Fruit fly (Drosophila melanogaster) whole organism, embryonic: ENCODE results near the gene CG18586.

ENCODE experiments used
- Blimp-1 ChIP-seq: fragments of 200-800 bp; sonication (Bioruptor generic); optimal IDR thresholded peaks from 3 replicates; lab custom pipeline; 2018; ENCODE audit warnings: missing biosample characterization, missing genetic modification characterization, mild to moderate bottlenecking, moderate library complexity, missing genetic modification reagents
- CG10267 ChIP-seq: fragments of 200-800 bp; sonication (Bioruptor generic); optimal IDR thresholded peaks from 2 replicates; lab custom pipeline; 2018; ENCODE audit warnings: missing biosample characterization, mild to moderate bottlenecking, missing genetic modification characterization, moderate library complexity
- CG10565 ChIP-seq: fragments of 200-800 bp; sonication (Bioruptor generic); optimal IDR thresholded peaks from 3 replicates; lab custom pipeline; 2016; ENCODE audit warnings: missing biosample characterization, mild to moderate bottlenecking, missing genetic modification characterization
- CG12769 ChIP-seq: fragments of 200-800 bp; sonication (Bioruptor generic); optimal IDR thresholded peaks from 2 replicates; lab custom pipeline; 2019; ENCODE audit warnings: missing biosample characterization, mild to moderate bottlenecking, missing genetic modification characterization, moderate library complexity
- CG12942 ChIP-seq: fragments of 200-800 bp; sonication (Bioruptor generic); optimal IDR thresholded peaks from 3 replicates; lab custom pipeline; 2016; ENCODE audit warnings: missing biosample characterization, missing genetic modification characterization
- CG13296 ChIP-seq: fragments of 200-800 bp; sonication (Bioruptor generic); optimal IDR thresholded peaks from 3 replicates; lab custom pipeline; 2018; ENCODE audit warnings: missing biosample characterization, mild to moderate bottlenecking, missing genetic modification characterization
- CG17361 ChIP-seq: fragments of 200-800 bp; sonication (Bioruptor generic); IDR thresholded peaks from 3 replicates; pipeline ENCODE4 v1.3.6; 2022; ENCODE audit warnings: missing biosample characterization, missing genetic modification characterization
- CG17802 ChIP-seq: fragments of 200-800 bp; sonication (Bioruptor generic); optimal IDR thresholded peaks from 2 replicates; lab custom pipeline; 2018; ENCODE audit warnings: missing biosample characterization, mild to moderate bottlenecking, missing genetic modification characterization, moderate library complexity
- CG18011 ChIP-seq: fragments of 200-800 bp; sonication (Bioruptor generic); optimal IDR thresholded peaks from 2 replicates; lab custom pipeline; 2017; ENCODE audit warnings: missing biosample characterization, missing genetic modification characterization, mild to moderate bottlenecking, moderate library complexity, missing genotype
- CG1832 ChIP-seq: fragments of 200-800 bp; sonication (Bioruptor generic); optimal IDR thresholded peaks from 2 replicates; lab custom pipeline; 2017; ENCODE audit warnings: missing biosample characterization, mild to moderate bottlenecking, missing genetic modification characterization, inconsistent platforms
- CG2202 ChIP-seq: fragments of 200-800 bp; sonication (Bioruptor generic); optimal IDR thresholded peaks from 2 replicates; lab custom pipeline; 2018; ENCODE audit warnings: missing biosample characterization, mild to moderate bottlenecking, missing genetic modification characterization
- CG2678 ChIP-seq: fragments of 200-800 bp; sonication (Bioruptor generic); optimal IDR thresholded peaks from 3 replicates; lab custom pipeline; 2019; ENCODE audit warnings: missing biosample characterization, mild to moderate bottlenecking, missing genetic modification characterization, moderate library complexity
- CG31365 ChIP-seq: fragments of 200-800 bp; sonication (Bioruptor generic); optimal IDR thresholded peaks from 2 replicates; lab custom pipeline; 2018; ENCODE audit warnings: missing biosample characterization, mild to moderate bottlenecking, missing genetic modification characterization
- CG32772 ChIP-seq: fragments of 200-800 bp; sonication (Bioruptor generic); IDR thresholded peaks from 2 replicates; pipeline ENCODE4 v1.3.6; 2022; ENCODE audit warnings: missing biosample characterization, missing genetic modification characterization
- CG3281 ChIP-seq: fragments of 200-800 bp; sonication (Bioruptor generic); optimal IDR thresholded peaks from 3 replicates; lab custom pipeline; 2017; ENCODE audit warnings: missing biosample characterization, mild to moderate bottlenecking, missing genetic modification characterization
- CG34422 ChIP-seq: fragments of 200-800 bp; sonication (Bioruptor generic); IDR thresholded peaks from 3 replicates; pipeline ENCODE4 v1.3.6; 2022; ENCODE audit warnings: missing biosample characterization, missing genetic modification characterization
- CG3995 ChIP-seq: fragments of 200-800 bp; sonication (Bioruptor generic); optimal IDR thresholded peaks from 3 replicates; lab custom pipeline; 2016; ENCODE audit warnings: missing biosample characterization, missing genetic modification characterization
- CG6175 ChIP-seq: fragments of 200-800 bp; sonication (Bioruptor generic); IDR thresholded peaks from 3 replicates; pipeline ENCODE4 v1.3.6; 2022; ENCODE audit warnings: missing biosample characterization, missing genetic modification characterization
- CG8290 ChIP-seq, 3 experiments: fragments of 200-800 bp; sonication (Bioruptor generic); optimal IDR thresholded peaks; 2 replicates each; lab custom pipeline; 2016 to 2019; ENCODE audit warnings: missing biosample characterization in 3 of 3, missing genetic modification characterization in 3 of 3, mild to moderate bottlenecking in 2 of 3, moderate library complexity in 1 of 3
- CG9932 ChIP-seq: fragments of 200-800 bp; sonication (Bioruptor generic); IDR thresholded peaks from 2 replicates; pipeline ENCODE4 v1.3.6; 2022; ENCODE audit warnings: missing biosample characterization, missing genetic modification characterization
- CHES-1-like ChIP-seq: fragments of 200-800 bp; sonication (Bioruptor generic); optimal IDR thresholded peaks from 2 replicates; lab custom pipeline; 2016; ENCODE audit warnings: missing biosample characterization, missing genetic modification characterization
- CTCF ChIP-seq: fragments of 200-800 bp; sonication (Bioruptor generic); optimal IDR thresholded peaks from 2 replicates; lab custom pipeline; 2017; ENCODE audit warnings: missing biosample characterization, mild to moderate bottlenecking, missing genetic modification characterization, moderate library complexity
- CrebB ChIP-seq: fragments of 200-800 bp; sonication (Bioruptor generic); optimal IDR thresholded peaks from 3 replicates; lab custom pipeline; 2018; ENCODE audit warnings: missing biosample characterization, mild to moderate bottlenecking, missing genetic modification characterization
- Dll ChIP-seq: fragments of 200-800 bp; sonication (Bioruptor generic); IDR thresholded peaks from 4 replicates; pipeline ENCODE4 v1.3.6; 2022; ENCODE audit warnings: missing biosample characterization, missing genetic modification characterization; ENCODE audit not compliant: partially characterized antibody
- ERR ChIP-seq: fragments of 200-800 bp; sonication (Bioruptor generic); optimal IDR thresholded peaks from 2 replicates; lab custom pipeline; 2016; ENCODE audit warnings: missing biosample characterization, missing genetic modification characterization
- HmgZ ChIP-seq: fragments of 200-800 bp; sonication (Bioruptor generic); optimal IDR thresholded peaks from 2 replicates; lab custom pipeline; 2018; ENCODE audit warnings: missing biosample characterization, mild to moderate bottlenecking, missing genetic modification characterization
- Hr3 ChIP-seq: fragments of 200-800 bp; sonication (Bioruptor generic); optimal IDR thresholded peaks from 3 replicates; lab custom pipeline; 2016; ENCODE audit warnings: missing biosample characterization, missing genetic modification characterization
- Jarid2 ChIP-seq: fragments of 200-800 bp; sonication (Bioruptor generic); optimal IDR thresholded peaks from 3 replicates; lab custom pipeline; 2017; ENCODE audit warnings: mild to moderate bottlenecking, missing biosample characterization, missing genetic modification reagents, missing genetic modification characterization
- Oli ChIP-seq: fragments of 200-800 bp; sonication (Bioruptor generic); optimal IDR thresholded peaks from 2 replicates; lab custom pipeline; 2018; ENCODE audit warnings: missing biosample characterization, mild to moderate bottlenecking, missing genetic modification characterization, moderate library complexity
- Ptx1 ChIP-seq: fragments of 200-800 bp; sonication (Bioruptor generic); IDR thresholded peaks from 2 replicates; pipeline ENCODE4 v1.3.6; 2022; ENCODE audit warnings: missing biosample characterization, missing genetic modification characterization
- Ravus ChIP-seq: fragments of 200-800 bp; sonication (Bioruptor generic); IDR thresholded peaks from 2 replicates; pipeline ENCODE4 v1.3.6; 2022; ENCODE audit warnings: missing biosample characterization, missing genetic modification characterization
- Stat92E ChIP-seq, 3 experiments: fragments of >200 bp in 2 of 3; fragments of 200-800 bp in 1 of 3; sonication (Bioruptor generic) in 1 of 3; optimal IDR thresholded peaks; 2 replicates each; lab custom pipeline; 2017 to 2019; ENCODE audit warnings: missing biosample characterization in 3 of 3, missing genetic modification characterization in 3 of 3, mild to moderate bottlenecking in 1 of 3, moderate library complexity in 1 of 3
- ci ChIP-seq: fragments of 200-800 bp; sonication (Bioruptor generic); IDR thresholded peaks from 3 replicates; pipeline ENCODE4 v1.3.6; 2022; ENCODE audit warnings: missing biosample characterization, missing genetic modification characterization
- crol ChIP-seq: fragments of 200-800 bp; sonication (Bioruptor generic); IDR thresholded peaks from 2 replicates; pipeline ENCODE4 v1.3.6; 2022; ENCODE audit warnings: missing biosample characterization, missing genetic modification characterization
- dm ChIP-seq: fragments of 200-800 bp; sonication (Bioruptor generic); optimal IDR thresholded peaks from 3 replicates; lab custom pipeline; 2016; ENCODE audit warnings: missing biosample characterization, missing genetic modification characterization
- esg ChIP-seq: fragments of 200-800 bp; sonication (Bioruptor generic); conservative IDR thresholded peaks from 2 replicates; pipeline ENCODE4 v1.3.6; 2022; ENCODE audit warnings: missing biosample characterization, missing genetic modification characterization
- ftz-f1 ChIP-seq: fragments of 200-800 bp; sonication (Bioruptor generic); optimal IDR thresholded peaks from 2 replicates; lab custom pipeline; 2016; ENCODE audit warnings: missing biosample characterization, missing genetic modification characterization
- gcm ChIP-seq: fragments of 200-800 bp; sonication (Bioruptor generic); optimal IDR thresholded peaks from 2 replicates; lab custom pipeline; 2019; ENCODE audit warnings: missing biosample characterization, mild to moderate bottlenecking, missing genetic modification characterization, moderate library complexity
- gem ChIP-seq: fragments of 200-800 bp; sonication (Bioruptor generic); optimal IDR thresholded peaks from 2 replicates; lab custom pipeline; 2019; ENCODE audit warnings: missing biosample characterization, mild to moderate bottlenecking, missing genetic modification characterization, moderate library complexity
- gro ChIP-seq: fragments of 200-800 bp; sonication (Bioruptor generic); optimal IDR thresholded peaks from 2 replicates; lab custom pipeline; 2016; ENCODE audit warnings: missing biosample characterization, missing genetic modification characterization
- insv ChIP-seq, 2 experiments: fragments of 200-800 bp; sonication (Bioruptor generic); optimal IDR thresholded peaks; 3 replicates each; lab custom pipeline; 2016 to 2018; ENCODE audit warnings: missing biosample characterization in 2 of 2, missing genetic modification characterization in 2 of 2
- mam ChIP-seq: fragments of 200-800 bp; sonication (Bioruptor generic); optimal IDR thresholded peaks from 3 replicates; lab custom pipeline; 2016; ENCODE audit warnings: missing biosample characterization, missing genetic modification characterization
- mirr ChIP-seq: fragments of 200-800 bp; sonication (Bioruptor generic); optimal IDR thresholded peaks from 3 replicates; lab custom pipeline; 2018; ENCODE audit warnings: missing biosample characterization, mild to moderate bottlenecking, missing genetic modification characterization
- ranshi ChIP-seq: fragments of 200-800 bp; sonication (Bioruptor generic); IDR thresholded peaks from 2 replicates; pipeline ENCODE4 v1.3.6; 2022; ENCODE audit warnings: missing biosample characterization, missing genetic modification characterization
- rib ChIP-seq: fragments of 200-800 bp; sonication (Bioruptor generic); IDR thresholded peaks from 2 replicates; pipeline ENCODE4 v1.3.6; 2022; ENCODE audit warnings: missing biosample characterization, missing genetic modification characterization
- sd ChIP-seq: fragments of 200-800 bp; sonication (Bioruptor generic); optimal IDR thresholded peaks from 3 replicates; lab custom pipeline; 2018; ENCODE audit warnings: missing biosample characterization, mild to moderate bottlenecking, missing genetic modification characterization, moderate library complexity
- slbo ChIP-seq: fragments of 200-800 bp; sonication (Bioruptor generic); IDR thresholded peaks from 2 replicates; pipeline ENCODE4 v1.3.6; 2022; ENCODE audit warnings: missing biosample characterization, missing genetic modification characterization
- sug ChIP-seq: fragments of 200-800 bp; optimal IDR thresholded peaks from 2 replicates; lab custom pipeline; 2019; ENCODE audit warnings: missing biosample characterization, mild to moderate bottlenecking, missing genetic modification characterization, moderate library complexity
- vvl ChIP-seq: fragments of 200-800 bp; sonication (Bioruptor generic); IDR thresholded peaks from 2 replicates; pipeline ENCODE4 v1.3.6; 2022; ENCODE audit warnings: missing biosample characterization, missing genetic modification characterization
- wor ChIP-seq: fragments of 200-800 bp; sonication (Bioruptor generic); IDR thresholded peaks from 2 replicates; pipeline ENCODE4 v1.3.6; 2022; ENCODE audit warnings: missing biosample characterization, missing genetic modification characterization
- z ChIP-seq: fragments of 200-800 bp; sonication (Bioruptor generic); IDR thresholded peaks from 3 replicates; pipeline ENCODE4 v1.3.6; 2022; ENCODE audit warnings: missing biosample characterization, missing genetic modification characterization

The CG18586 gene

dm6 chr3L:5923646-5924122 lies 50.6 kb downstream of the CG18586 start, which contains the start of gene CG33523 (continued):
- no peak for TF ChIP-seq Hr3
- peak; percentile 12 for TF ChIP-seq ERR (GFP tag; lab: Kevin White, UChicago)
- TF ChIP-seq rib: no peak
- no peak for TF ChIP-seq CG31365 (tag; lab: Kevin White, UChicago)
- TF ChIP-seq CG10267 (tag; lab: Kevin White, UChicago): no peak
- peak; percentile 82 for TF ChIP-seq sug (tag; lab: Kevin White, UChicago)
- TF ChIP-seq Jarid2 (GFP tag; lab: Kevin White, UChicago): peak; percentile 58
- no peak for TF ChIP-seq CG17361
- peak; percentile 38; the same call in 1 of the 2 replicates for TF ChIP-seq CG9932
- no peak for TF ChIP-seq insv (GFP tag; optimal IDR thresholded peaks at IDR 0.05; lab: Kevin White, UChicago)
- peak; percentile 84 for TF ChIP-seq ci
- TF ChIP-seq CG8290 (GFP tag; optimal IDR thresholded peaks at IDR 0.05; lab: Kevin White, UChicago): no peak
- TF ChIP-seq CG8290 (tag; optimal IDR thresholded peaks at IDR 0.05; lab: Kevin White, UChicago): peak in 1 of 2 experiments; percentile 53
- TF ChIP-seq CG12942 (GFP tag; lab: Kevin White, UChicago): no peak
- peak; percentile 27 for TF ChIP-seq HmgZ (tag; lab: Kevin White, UChicago)
- no peak for TF ChIP-seq CrebB (tag; lab: Kevin White, UChicago)
- TF ChIP-seq CG3281 (GFP tag; lab: Kevin White, UChicago): no peak
- peak; percentile 54; the same call in 1 of the 2 replicates for TF ChIP-seq vvl (GFP tag; lab: Robert Waterston, UW)
- no peak for TF ChIP-seq Ravus (GFP tag; lab: Robert Waterston, UW)
- TF ChIP-seq ranshi (GFP tag; lab: Robert Waterston, UW): 0 out of 2 replicates have a peak, but pooled peaks have one; percentile 5
- TF ChIP-seq CTCF (GFP tag; lab: Kevin White, UChicago): no peak
- peak; percentile 68 for TF ChIP-seq sd
- no peak for TF ChIP-seq CG2202
- peak; percentile 19 for TF ChIP-seq Blimp-1 (GFP tag; lab: Kevin White, UChicago)
- TF ChIP-seq Dll (GFP tag; lab: Robert Waterston, UW): no peak
- TF ChIP-seq CG12769: peak; percentile 9
- TF ChIP-seq CHES-1-like (GFP tag; lab: Kevin White, UChicago): no peak
- TF ChIP-seq Oli (tag; lab: Kevin White, UChicago): no peak
- TF ChIP-seq Stat92E (GFP tag; optimal IDR thresholded peaks at IDR 0.05; lab: Kevin White, UChicago): no peak
- no peak for TF ChIP-seq gem (tag; lab: Kevin White, UChicago)
- TF ChIP-seq CG18011 (GFP tag; lab: Kevin White, UChicago): no peak
- TF ChIP-seq CG2678 (tag; lab: Kevin White, UChicago): no peak
- TF ChIP-seq crol (GFP tag; lab: Robert Waterston, UW): peak; percentile 62; the same call in 1 of the 2 replicates
- TF ChIP-seq CG1832 (GFP tag; lab: Kevin White, UChicago): no peak
- TF ChIP-seq CG32772: 0 out of 2 replicates have a peak, but pooled peaks have one; percentile 10
- TF ChIP-seq gcm (GFP tag; lab: Kevin White, UChicago): no peak
- no peak for TF ChIP-seq CG10565 (GFP tag; lab: Kevin White, UChicago)
- TF ChIP-seq esg (GFP tag; lab: Robert Waterston, UW): no peak
- TF ChIP-seq CG13296 (GFP tag; lab: Kevin White, UChicago): peak; percentile 1
- peak; percentile 57; the same call in 2 of the 3 replicates for TF ChIP-seq z (GFP tag; lab: Robert Waterston, UW)
- peak; percentile 11 for TF ChIP-seq gro
- peak; percentile 66 for TF ChIP-seq mirr (GFP tag; lab: Kevin White, UChicago)
- 0 out of 2 replicates have a peak, but pooled peaks have one; percentile 14 for TF ChIP-seq Ptx1 (GFP tag; lab: Robert Waterston, UW)
- no peak for TF ChIP-seq dm (GFP tag; lab: Kevin White, UChicago)
- no peak for TF ChIP-seq mam (GFP tag; lab: Kevin White, UChicago)
- TF ChIP-seq CG17802 (tag; lab: Kevin White, UChicago): no peak
- no peak for TF ChIP-seq CG3995
- TF ChIP-seq ftz-f1 (GFP tag; lab: Kevin White, UChicago): peak; percentile 62
- peak; percentile 76; the same call in 2 of the 3 replicates for TF ChIP-seq CG6175 (GFP tag; lab: Robert Waterston, UW)
- TF ChIP-seq wor (GFP tag; lab: Robert Waterston, UW): no peak
- no peak for TF ChIP-seq CG34422 (GFP tag; lab: Robert Waterston, UW)
- TF ChIP-seq slbo (GFP tag; lab: Robert Waterston, UW): no peak
